Worm (Caenorhabditis elegans) whole organism, L4 larva: ENCODE data around the gene clr-1.

Experiments
- D1046.2 ChIP-seq: fragments of 200-800 bp; sonication (Bioruptor generic); IDR thresholded peaks from 2 replicates; pipeline ENCODE4 v1.3.6; 2022; ENCODE audit warnings: missing genetic modification characterization, missing compliant biosample characterization
- pha-4 ChIP-seq, 2 experiments: fragments of 150-350 bp in 1 of 2; fragments of 200-800 bp in 1 of 2; sonication (Bioruptor generic) in 1 of 2; IDR thresholded peaks in 1 of 2; optimal IDR thresholded peaks in 1 of 2; 2 replicates each; pipeline versions ENCODE4 v1.3.6 to Lab custom; 2014 to 2022; ENCODE audit warnings: missing genetic modification characterization in 2 of 2, missing genetic modification reagents in 2 of 2, missing biosample characterization in 1 of 2, missing compliant biosample characterization in 1 of 2
- snpc-4 ChIP-seq: fragments of 150-350 bp; optimal IDR thresholded peaks from 2 replicates; lab custom pipeline; 2014; ENCODE audit warnings: missing biosample characterization, missing genetic modification characterization

ce11 chrII:5458683-5459410 lies 7.3 kb upstream of the clr-1 start:
- TF ChIP-seq snpc-4 (tag; lab: Kevin White, UChicago) (no peak), D1046.2 (no peak), pha-4 (GFP tag; IDR thresholded peaks at IDR 0.05; lab: Robert Waterston, UW) (no peak), pha-4 (tag; optimal IDR thresholded peaks at IDR 0.05; lab: Kevin White, UChicago) (no peak)
